Worm (Caenorhabditis elegans): ENCODE data around the gene srh-33.
A peak's percentile ranks its signal among the peaks of the same experiment; 100 is the strongest.

The srh-33 gene

ce11 chrV:438094-438493 lies 5.0 kb downstream of the srh-33 start, which contains the start of gene B0554.1:
TSS of gene B0554.1 (plus strand) at chrV:438394.
- TF ChIP-seq set-16 (GFP tag; IDR thresholded peaks at IDR 0.05) (no peak), nhr-25 (tag; optimal IDR thresholded peaks at IDR 0.05; ENCODE audit: borderline replicate concordance, insufficient read depth) (no peak), ceh-28 (tag; optimal IDR thresholded peaks at IDR 0.05) (no peak), Y105C5A.15 (GFP tag; IDR thresholded peaks at IDR 0.05) (no peak), ama-1 (optimal IDR thresholded peaks at IDR 0.05) (no peak), egl-43 (GFP tag; IDR thresholded peaks at IDR 0.05) (no peak)

ce11 chrV:433898-434297 lies 9.2 kb downstream of the srh-33 start, which contains the start of gene B0554.2:
TSS of gene B0554.2 (plus strand) at chrV:434198.
- TF ChIP-seq ZK337.2 (GFP tag; IDR thresholded peaks at IDR 0.05) (no peak), zag-1 (tag; optimal IDR thresholded peaks at IDR 0.05) (no peak), egl-27 (tag; optimal IDR thresholded peaks at IDR 0.05) (no peak), fkh-10 (GFP tag; optimal IDR thresholded peaks at IDR 0.05) (no peak), aha-1 (tag) (no peak), snpc-1.2 (GFP tag; IDR thresholded peaks at IDR 0.05) (no peak), hlh-11 (tag; optimal IDR thresholded peaks at IDR 0.05) (no peak), rbr-2 (tag; optimal IDR thresholded peaks at IDR 0.05) (no peak), dmd-9 (GFP tag; IDR thresholded peaks at IDR 0.05) (no peak), nhr-28 (tag; optimal IDR thresholded peaks at IDR 0.05) (no peak), tag-97 (GFP tag; IDR thresholded peaks at IDR 0.05) (no peak), F49E8.2 (tag; optimal IDR thresholded peaks at IDR 0.05; ENCODE audit: borderline replicate concordance) (no peak)

DNA sequence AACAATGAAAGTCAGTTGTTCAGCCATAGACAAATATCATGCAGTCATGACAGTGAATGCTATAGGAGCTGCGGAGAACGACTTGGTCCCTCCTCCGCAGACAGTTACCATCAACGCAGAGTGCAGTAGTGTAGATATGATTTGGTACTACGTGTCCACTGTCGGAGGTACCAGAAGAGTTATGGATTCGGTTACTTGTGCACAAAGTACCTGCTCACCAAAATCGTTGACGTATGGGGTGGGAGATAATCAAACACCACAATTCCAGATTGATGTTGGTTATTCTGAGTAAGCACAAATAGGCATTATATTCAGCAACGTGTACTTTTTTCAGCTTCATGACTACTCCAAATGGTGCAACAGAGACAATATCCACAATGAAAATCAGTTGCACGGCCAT lies 10.1 kb downstream of the srh-33 start:
- peak in 1 of 2 experiments; percentile 94 for TF ChIP-seq unc-62 (GFP tag; optimal IDR thresholded peaks at IDR 0.05 in 1 of 2)
- TF ChIP-seq unc-62 (tag; optimal IDR thresholded peaks at IDR 0.05), result no peak
- TF ChIP-seq ces-1 (GFP tag; optimal IDR thresholded peaks at IDR 0.05), result no peak

DNA sequence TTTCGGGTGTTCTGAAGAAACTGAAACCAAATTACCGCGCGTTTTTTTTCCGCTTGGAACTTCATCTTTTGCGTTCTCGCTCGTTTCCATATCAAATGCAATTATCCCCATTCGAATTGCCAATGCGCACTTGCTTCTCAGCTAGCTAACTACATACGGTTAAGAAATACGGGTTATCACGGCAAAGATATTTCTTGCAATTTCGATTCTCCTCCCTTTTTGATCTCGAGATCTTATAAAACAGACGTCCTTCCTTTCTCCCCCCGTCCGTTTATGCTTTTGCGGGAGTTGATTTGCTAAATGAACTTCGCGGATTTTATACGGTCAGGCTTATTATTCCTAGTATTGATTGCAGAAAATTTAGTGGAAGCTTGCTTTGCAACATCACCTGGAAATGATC lies 14.2 kb downstream of the srh-33 start, which contains the start of gene B0554.4:
Gene B0554.4, plus strand, starts transcription at position 301 of the 400 bp plus-strand sequence.
- TF ChIP-seq nhr-111 (GFP tag; optimal IDR thresholded peaks at IDR 0.05) (no peak), ZK337.2 (GFP tag; IDR thresholded peaks at IDR 0.05) (no peak), lin-29 (GFP tag; IDR thresholded peaks at IDR 0.05) (no peak), unc-62 (GFP tag; optimal IDR thresholded peaks at IDR 0.05 in 1 of 2) (peak in 1 of 2 experiments; percentile 75), unc-62 (tag; optimal IDR thresholded peaks at IDR 0.05) (no peak)

- TF ChIP-seq unc-62 (GFP tag; optimal IDR thresholded peaks at IDR 0.05 in 1 of 2) (no peak), unc-62 (tag; optimal IDR thresholded peaks at IDR 0.05) (no peak), F44E2.7 (GFP tag; IDR thresholded peaks at IDR 0.05) (no peak), lir-3 (tag; optimal IDR thresholded peaks at IDR 0.05) (no peak), saeg-2 (GFP tag; IDR thresholded peaks at IDR 0.05) (no peak), T26A8.4 (GFP tag; IDR thresholded peaks at IDR 0.05) (no peak), ceh-44 (GFP tag; IDR thresholded peaks at IDR 0.05) (no peak), D1046.2 (GFP tag; IDR thresholded peaks at IDR 0.05) (no peak), ctbp-1 (GFP tag; IDR thresholded peaks at IDR 0.05) (no peak), nhr-42 (GFP tag; IDR thresholded peaks at IDR 0.05) (no peak), zip-2 (tag; optimal IDR thresholded peaks at IDR 0.05) (no peak), sdz-12 (GFP tag; optimal IDR thresholded peaks at IDR 0.05) (no peak), fkh-10 (GFP tag; optimal IDR thresholded peaks at IDR 0.05) (no peak), set-16 (GFP tag; IDR thresholded peaks at IDR 0.05) (no peak), lim-7 (GFP tag; IDR thresholded peaks at IDR 0.05) (no peak), rbr-2 (tag; optimal IDR thresholded peaks at IDR 0.05) (no peak), spr-1 (tag; optimal IDR thresholded peaks at IDR 0.05) (no peak), mdl-1 (tag; optimal IDR thresholded peaks at IDR 0.05) (no peak)
Measured at ce11 chrV:424140-424539, 19.0 kb downstream of the srh-33 start, which contains the start of gene B0554.5. TSS of gene B0554.5 (plus strand) at chrV:424440.
